Fruit fly (Drosophila melanogaster) whole organism, embryonic: ENCODE measurements around the gene CG5446.
A peak's percentile ranks its signal among the peaks of the same experiment; 100 is the strongest.

Source experiments
- C15 ChIP-seq: fragments of 200-800 bp; sonication (Bioruptor generic); IDR thresholded peaks from 3 replicates; pipeline ENCODE4 v1.3.6; 2022; ENCODE audit warnings: missing biosample characterization, missing genetic modification characterization
- CG10321 ChIP-seq: fragments of 200-800 bp; sonication (Bioruptor generic); IDR thresholded peaks from 2 replicates; pipeline ENCODE4 v1.3.6; 2022; ENCODE audit warnings: missing biosample characterization, missing genetic modification characterization
- CG11093 ChIP-seq: fragments of 200-800 bp; sonication (Bioruptor generic); IDR thresholded peaks from 3 replicates; pipeline ENCODE4 v1.3.6; 2022; ENCODE audit warnings: missing biosample characterization, missing genetic modification characterization
- CG12299 ChIP-seq: fragments of 200-800 bp; sonication (Bioruptor generic); optimal IDR thresholded peaks from 2 replicates; lab custom pipeline; 2018; ENCODE audit warnings: missing biosample characterization, mild to moderate bottlenecking, missing genetic modification characterization
- CG1233 ChIP-seq: fragments of 200-800 bp; sonication (Bioruptor generic); optimal IDR thresholded peaks from 4 replicates; lab custom pipeline; 2018; ENCODE audit warnings: missing biosample characterization, mild to moderate bottlenecking, missing genetic modification characterization
- CG13287 ChIP-seq: fragments of 200-800 bp; sonication (Bioruptor generic); IDR thresholded peaks from 2 replicates; pipeline ENCODE4 v1.3.6; 2022; ENCODE audit warnings: missing biosample characterization, missing genetic modification characterization; ENCODE audit not compliant: partially characterized antibody
- CG14014 ChIP-seq: fragments of 200-800 bp; sonication (Bioruptor generic); IDR thresholded peaks from 2 replicates; pipeline ENCODE4 v1.3.6; 2022; ENCODE audit warnings: missing biosample characterization, missing genetic modification characterization
- CG1647 ChIP-seq: fragments of 200-800 bp; sonication (Bioruptor generic); optimal IDR thresholded peaks from 3 replicates; lab custom pipeline; 2016; ENCODE audit warnings: missing biosample characterization, missing genetic modification characterization
- CG1832 ChIP-seq: fragments of 200-800 bp; sonication (Bioruptor generic); optimal IDR thresholded peaks from 2 replicates; lab custom pipeline; 2017; ENCODE audit warnings: missing biosample characterization, mild to moderate bottlenecking, missing genetic modification characterization, inconsistent platforms
- CG2202 ChIP-seq: fragments of 200-800 bp; sonication (Bioruptor generic); optimal IDR thresholded peaks from 2 replicates; lab custom pipeline; 2018; ENCODE audit warnings: missing biosample characterization, mild to moderate bottlenecking, missing genetic modification characterization
- CG2712 ChIP-seq: fragments of 200-800 bp; optimal IDR thresholded peaks from 3 replicates; lab custom pipeline; 2019; ENCODE audit warnings: missing biosample characterization, mild to moderate bottlenecking, missing genetic modification characterization, moderate library complexity
- CG30403 ChIP-seq: fragments of 200-800 bp; sonication (Bioruptor generic); optimal IDR thresholded peaks from 3 replicates; lab custom pipeline; 2016; ENCODE audit warnings: missing biosample characterization, missing genetic modification characterization
- CG32772 ChIP-seq: fragments of 200-800 bp; sonication (Bioruptor generic); IDR thresholded peaks from 2 replicates; pipeline ENCODE4 v1.3.6; 2022; ENCODE audit warnings: missing biosample characterization, missing genetic modification characterization
- CG42726 ChIP-seq: fragments of 200-800 bp; sonication (Bioruptor generic); IDR thresholded peaks from 2 replicates; pipeline ENCODE4 v1.3.6; 2022; ENCODE audit warnings: missing biosample characterization, missing genetic modification characterization; ENCODE audit not compliant: partially characterized antibody
- CG6254 ChIP-seq: fragments of 200-800 bp; sonication (Bioruptor generic); optimal IDR thresholded peaks from 3 replicates; lab custom pipeline; 2017; ENCODE audit warnings: mild to moderate bottlenecking, missing biosample characterization, missing genetic modification reagents, missing genetic modification characterization
- CG7372 ChIP-seq: fragments of 200-800 bp; sonication (Bioruptor generic); IDR thresholded peaks from 2 replicates; pipeline ENCODE4 v1.3.6; 2022; ENCODE audit warnings: missing biosample characterization, missing genetic modification characterization
- CG8281 ChIP-seq: fragments of 200-800 bp; sonication (Bioruptor generic); optimal IDR thresholded peaks from 2 replicates; lab custom pipeline; 2018; ENCODE audit warnings: missing biosample characterization, mild to moderate bottlenecking, missing genetic modification characterization, moderate library complexity
- Dbx ChIP-seq: fragments of 200-800 bp; sonication (Bioruptor generic); IDR thresholded peaks from 3 replicates; pipeline ENCODE4 v1.3.6; 2022; ENCODE audit warnings: missing biosample characterization, missing genetic modification characterization
- Doc2 ChIP-seq: fragments of 200-800 bp; sonication (Bioruptor generic); IDR thresholded peaks from 2 replicates; pipeline ENCODE4 v1.3.6; 2022; ENCODE audit warnings: missing biosample characterization, missing genetic modification characterization
- Dp ChIP-seq: fragments of 200-800 bp; sonication (Bioruptor generic); optimal IDR thresholded peaks from 2 replicates; lab custom pipeline; 2018; ENCODE audit warnings: missing biosample characterization, mild to moderate bottlenecking, missing genetic modification characterization, moderate library complexity
- Dref ChIP-seq: fragments of 200-800 bp; sonication (Bioruptor generic); IDR thresholded peaks from 2 replicates; pipeline ENCODE4 v1.3.6; 2022; ENCODE audit warnings: missing biosample characterization, missing genetic modification characterization
- E2f1 ChIP-seq: fragments of 200-800 bp; sonication (Bioruptor generic); IDR thresholded peaks from 2 replicates; pipeline ENCODE4 v1.3.6; 2022; ENCODE audit warnings: missing biosample characterization, missing genetic modification characterization
- HLH3B ChIP-seq: fragments of 200-800 bp; sonication (Bioruptor generic); IDR thresholded peaks from 2 replicates; pipeline ENCODE4 v1.3.6; 2022; ENCODE audit warnings: missing biosample characterization, missing genetic modification characterization
- Lpt ChIP-seq: fragments of >200 bp; optimal IDR thresholded peaks from 2 replicates; lab custom pipeline; 2018; ENCODE audit warnings: missing biosample characterization, missing genetic modification characterization
- Mad ChIP-seq: fragments of 200-800 bp; sonication (Bioruptor generic); optimal IDR thresholded peaks from 2 replicates; lab custom pipeline; 2016; ENCODE audit warnings: missing biosample characterization, missing genetic modification characterization
- NfI ChIP-seq: fragments of 200-800 bp; sonication (Bioruptor generic); optimal IDR thresholded peaks from 3 replicates; lab custom pipeline; 2018; ENCODE audit warnings: missing biosample characterization, mild to moderate bottlenecking, missing genetic modification characterization, moderate library complexity
- Oaz ChIP-seq: fragments of 200-800 bp; sonication (Bioruptor generic); IDR thresholded peaks from 2 replicates; pipeline ENCODE4 v1.3.6; 2022; ENCODE audit warnings: missing biosample characterization, missing genetic modification characterization
- Pdp1 ChIP-seq, 2 experiments: fragments of 200-800 bp; sonication (Bioruptor generic); optimal IDR thresholded peaks; 3 replicates each; lab custom pipeline; 2016; ENCODE audit warnings: missing biosample characterization in 2 of 2, missing genetic modification characterization in 2 of 2, mild to moderate bottlenecking in 1 of 2, moderate library complexity in 1 of 2
- Scr ChIP-seq: fragments of 200-800 bp; sonication (Bioruptor generic); IDR thresholded peaks from 2 replicates; pipeline ENCODE4 v1.3.6; 2022; ENCODE audit warnings: missing biosample characterization, missing genetic modification characterization; ENCODE audit not compliant: partially characterized antibody
- Vsx1 ChIP-seq: fragments of 200-800 bp; sonication (Bioruptor generic); optimal IDR thresholded peaks from 2 replicates; lab custom pipeline; 2017; ENCODE audit warnings: missing biosample characterization, mild to moderate bottlenecking, missing genetic modification characterization, missing genetic modification reagents
- ci ChIP-seq: fragments of 200-800 bp; sonication (Bioruptor generic); IDR thresholded peaks from 3 replicates; pipeline ENCODE4 v1.3.6; 2022; ENCODE audit warnings: missing biosample characterization, missing genetic modification characterization
- cwo ChIP-seq: fragments of 200-800 bp; sonication (Bioruptor generic); optimal IDR thresholded peaks from 3 replicates; lab custom pipeline; 2017; ENCODE audit warnings: missing biosample characterization, missing genetic modification characterization, mild to moderate bottlenecking, moderate library complexity, missing genetic modification reagents
- gce ChIP-seq: fragments of 200-800 bp; sonication (Bioruptor generic); IDR thresholded peaks from 3 replicates; pipeline ENCODE4 v1.3.6; 2022; ENCODE audit warnings: missing biosample characterization, missing genetic modification characterization
- gt ChIP-seq: fragments of 200-800 bp; sonication (Bioruptor generic); IDR thresholded peaks from 2 replicates; pipeline ENCODE4 v1.3.6; 2022; ENCODE audit warnings: missing biosample characterization, missing genetic modification characterization
- kay ChIP-seq: fragments of 200-800 bp; sonication (Bioruptor generic); optimal IDR thresholded peaks from 2 replicates; lab custom pipeline; 2016; ENCODE audit warnings: missing biosample characterization, missing genetic modification characterization
- knrl ChIP-seq: fragments of 200-800 bp; sonication (Bioruptor generic); IDR thresholded peaks from 3 replicates; pipeline ENCODE4 v1.3.6; 2022; ENCODE audit warnings: missing biosample characterization, missing genetic modification characterization; ENCODE audit not compliant: partially characterized antibody
- lmd ChIP-seq: fragments of 200-800 bp; sonication (Bioruptor generic); IDR thresholded peaks from 2 replicates; pipeline ENCODE4 v1.3.6; 2022; ENCODE audit warnings: missing biosample characterization, missing genetic modification characterization
- luna ChIP-seq: fragments of 200-800 bp; sonication (Bioruptor generic); optimal IDR thresholded peaks from 2 replicates; lab custom pipeline; 2016; ENCODE audit warnings: missing biosample characterization, missing genetic modification characterization
- mam ChIP-seq: fragments of 200-800 bp; sonication (Bioruptor generic); optimal IDR thresholded peaks from 3 replicates; lab custom pipeline; 2016; ENCODE audit warnings: missing biosample characterization, missing genetic modification characterization
- mirr ChIP-seq: fragments of 200-800 bp; sonication (Bioruptor generic); optimal IDR thresholded peaks from 3 replicates; lab custom pipeline; 2018; ENCODE audit warnings: missing biosample characterization, mild to moderate bottlenecking, missing genetic modification characterization
- otp ChIP-seq: fragments of 200-800 bp; sonication (Bioruptor generic); IDR thresholded peaks from 3 replicates; pipeline ENCODE4, ENCODE4 v1.3.6; 2022; ENCODE audit warnings: missing biosample characterization, missing genetic modification characterization
- pfk ChIP-seq: fragments of 200-800 bp; sonication (Bioruptor generic); optimal IDR thresholded peaks from 2 replicates; lab custom pipeline; 2018; ENCODE audit warnings: missing biosample characterization, mild to moderate bottlenecking, missing genetic modification characterization, moderate library complexity
- prd ChIP-seq, 3 experiments: fragments of >200 bp in 2 of 3; fragments of 200-800 bp in 1 of 3; sonication (Bioruptor generic) in 1 of 3; optimal IDR thresholded peaks in 2 of 3; IDR thresholded peaks in 1 of 3; 2 replicates in 2 of 3; 3 replicates in 1 of 3; pipeline versions ENCODE4 v1.3.6 to Lab custom; 2017 to 2022; ENCODE audit warnings: missing biosample characterization in 1 of 3, missing genetic modification characterization in 1 of 3
- row ChIP-seq: fragments of 200-800 bp; sonication (Bioruptor generic); IDR thresholded peaks from 3 replicates; pipeline ENCODE4 v1.3.6; 2022; ENCODE audit warnings: missing biosample characterization, missing genetic modification characterization
- run ChIP-seq: fragments of 200-800 bp; sonication (Bioruptor generic); optimal IDR thresholded peaks from 3 replicates; lab custom pipeline; 2018; ENCODE audit warnings: missing biosample characterization, mild to moderate bottlenecking, missing genetic modification characterization
- tna ChIP-seq: fragments of 200-800 bp; sonication (Bioruptor generic); IDR thresholded peaks from 2 replicates; pipeline ENCODE4 v1.3.6; 2022; ENCODE audit warnings: missing biosample characterization, missing genetic modification characterization; ENCODE audit not compliant: partially characterized antibody
- trh ChIP-seq: fragments of 200-800 bp; sonication (Bioruptor generic); optimal IDR thresholded peaks from 2 replicates; lab custom pipeline; 2016; ENCODE audit warnings: missing biosample characterization, missing genetic modification characterization
- unpg ChIP-seq: fragments of 200-800 bp; sonication (Bioruptor generic); optimal IDR thresholded peaks from 3 replicates; lab custom pipeline; 2018; ENCODE audit warnings: missing biosample characterization, mild to moderate bottlenecking, missing genetic modification characterization, moderate library complexity
- vvl ChIP-seq: fragments of 200-800 bp; sonication (Bioruptor generic); IDR thresholded peaks from 2 replicates; pipeline ENCODE4 v1.3.6; 2022; ENCODE audit warnings: missing biosample characterization, missing genetic modification characterization

The CG5446 gene

DNA sequence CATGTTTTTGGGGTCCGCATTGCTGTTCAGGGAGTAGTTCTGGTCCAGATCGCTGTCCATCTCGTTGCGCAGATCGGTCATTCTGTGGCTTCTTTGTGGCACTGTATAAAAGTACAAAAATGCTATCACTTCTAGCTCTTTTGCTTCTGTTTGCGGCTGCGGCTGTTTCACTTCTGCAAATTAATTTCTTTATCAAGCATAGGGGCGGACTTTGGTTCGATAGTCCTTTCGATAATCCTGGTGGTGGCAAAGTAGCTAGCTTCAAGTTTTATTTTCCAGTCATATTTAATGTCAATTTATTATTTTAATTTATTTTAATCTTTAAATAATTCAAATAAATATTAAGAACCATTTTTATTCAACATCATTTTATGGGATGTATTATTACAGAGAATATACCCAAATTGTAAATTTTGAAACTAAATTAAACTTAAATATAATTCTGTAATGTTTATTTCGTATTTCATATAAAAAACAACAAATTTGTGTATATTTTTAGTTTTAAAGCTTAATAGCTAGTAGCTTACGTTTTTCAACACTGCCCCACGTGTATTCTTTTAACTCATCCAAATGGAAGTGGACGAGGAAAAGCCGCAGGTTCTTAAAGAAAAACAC lies at the start of gene CG5446, which contains the start of gene Trm1 (continued):
- TF ChIP-seq E2f1 = peak; percentile 48
- no peak for TF ChIP-seq Lpt (GFP tag; lab: Kevin White, UChicago)
- TF ChIP-seq CG32772 = peak; percentile 46; the same call in 1 of the 2 replicates
- TF ChIP-seq CG2202 (tag; lab: Kevin White, UChicago) = no peak
- TF ChIP-seq CG30403 (GFP tag; lab: Kevin White, UChicago) = peak; percentile 76
- TF ChIP-seq lmd (GFP tag; lab: Robert Waterston, UW) = peak; percentile 7; the same call in 1 of the 2 replicates
- peak; percentile 55 for TF ChIP-seq HLH3B
- peak; percentile 8 for TF ChIP-seq mam
- peak; percentile 21 for TF ChIP-seq CG8281 (tag; lab: Kevin White, UChicago)
- TF ChIP-seq Oaz (GFP tag; lab: Robert Waterston, UW) = no peak
- TF ChIP-seq gt (GFP tag; lab: Robert Waterston, UW) = no peak
- TF ChIP-seq CG12299 (tag; lab: Kevin White, UChicago) = peak; percentile 70
- TF ChIP-seq pfk (GFP tag; lab: Kevin White, UChicago) = no peak
- no peak for TF ChIP-seq tna (GFP tag; lab: Robert Waterston, UW)
- no peak for TF ChIP-seq CG1832 (GFP tag; lab: Kevin White, UChicago)
- no peak for TF ChIP-seq C15 (GFP tag; lab: Robert Waterston, UW)
- peak; percentile 60 for TF ChIP-seq unpg (GFP tag; lab: Kevin White, UChicago)
- TF ChIP-seq CG6254 (GFP tag; lab: Kevin White, UChicago) = peak; percentile 39
- peak; percentile 87 for TF ChIP-seq CG2712 (tag; lab: Kevin White, UChicago)
- no peak for TF ChIP-seq Dp (GFP tag; lab: Kevin White, UChicago)
- TF ChIP-seq Doc2 (GFP tag; lab: Robert Waterston, UW) = no peak
- TF ChIP-seq NfI (GFP tag; lab: Kevin White, UChicago) = peak; percentile 64
- 0 out of 2 replicates have a peak, but pooled peaks have one; percentile 39 for TF ChIP-seq CG14014 (GFP tag; lab: Robert Waterston, UW)
- TF ChIP-seq Mad (GFP tag; lab: Kevin White, UChicago) = no peak
- TF ChIP-seq CG7372 (GFP tag; lab: Robert Waterston, UW) = 0 out of 2 replicates have a peak, but pooled peaks have one; percentile 40
- no peak for TF ChIP-seq knrl (GFP tag; lab: Robert Waterston, UW)
- TF ChIP-seq vvl = peak; percentile 75; the same call in 1 of the 2 replicates
- TF ChIP-seq trh (GFP tag; lab: Kevin White, UChicago) = peak; percentile 12
- TF ChIP-seq CG1233 (GFP tag; lab: Kevin White, UChicago) = peak; percentile 41
- no peak for TF ChIP-seq luna (GFP tag; lab: Kevin White, UChicago)
- TF ChIP-seq mirr (GFP tag; lab: Kevin White, UChicago) = no peak
- TF ChIP-seq ci (GFP tag; lab: Robert Waterston, UW) = 0 out of 3 replicates have a peak, but pooled peaks have one; percentile 21
- TF ChIP-seq gce = no peak
- peak; percentile 24; the same call in 1 of the 2 replicates for TF ChIP-seq Scr (GFP tag; lab: Robert Waterston, UW)
- no peak for TF ChIP-seq prd (optimal IDR thresholded peaks at IDR 0.05; lab: Kevin White, UChicago)
- peak; percentile 51; the same call in 1 of the 3 replicates for TF ChIP-seq prd (GFP tag; IDR thresholded peaks at IDR 0.05; lab: Robert Waterston, UW)
- no peak for TF ChIP-seq CG42726
- TF ChIP-seq kay (GFP tag; lab: Kevin White, UChicago) = peak; percentile 36
- TF ChIP-seq CG1647 (GFP tag; lab: Kevin White, UChicago) = no peak
- TF ChIP-seq otp (GFP tag; lab: Robert Waterston, UW) = no peak
- no peak for TF ChIP-seq CG10321
- TF ChIP-seq CG11093 (GFP tag; lab: Robert Waterston, UW) = no peak
- peak; percentile 34; the same call in 1 of the 2 replicates for TF ChIP-seq CG13287 (GFP tag; lab: Robert Waterston, UW)
- peak; percentile 55 for TF ChIP-seq cwo (GFP tag; lab: Kevin White, UChicago)
- peak in 1 of 2 experiments; percentile 3 for TF ChIP-seq Pdp1 (GFP tag; optimal IDR thresholded peaks at IDR 0.05; lab: Kevin White, UChicago)
- TF ChIP-seq Vsx1 (GFP tag; lab: Kevin White, UChicago) = no peak
- peak; percentile 45 for TF ChIP-seq run (tag; lab: Kevin White, UChicago)
- peak; percentile 46; the same call in 1 of the 3 replicates for TF ChIP-seq Dbx
- peak; percentile 80 for TF ChIP-seq row (GFP tag; lab: Robert Waterston, UW)
- peak; percentile 61 for TF ChIP-seq Dref (GFP tag; lab: Robert Waterston, UW)
